Fruit fly (Drosophila melanogaster) whole organism, embryonic: ENCODE measurements around the gene CG43702.

Experiments
- Antp ChIP-seq: fragments of 200-800 bp; sonication (Bioruptor generic); optimal IDR thresholded peaks from 3 replicates; lab custom pipeline; 2016; ENCODE audit warnings: missing biosample characterization, missing genetic modification characterization
- Atf-2 ChIP-seq: fragments of 200-800 bp; sonication (Bioruptor generic); optimal IDR thresholded peaks from 2 replicates; lab custom pipeline; 2016; ENCODE audit warnings: missing biosample characterization, missing genetic modification characterization
- CG11696 ChIP-seq: fragments of 200-800 bp; sonication (Bioruptor generic); IDR thresholded peaks from 2 replicates; pipeline ENCODE4 v1.3.6; 2022; ENCODE audit warnings: missing biosample characterization, missing genetic modification characterization
- CG12659 ChIP-seq: fragments of 200-800 bp; sonication (Bioruptor generic); optimal IDR thresholded peaks from 3 replicates; lab custom pipeline; 2017; ENCODE audit warnings: mild to moderate bottlenecking, missing biosample characterization, missing genetic modification reagents, missing genetic modification characterization
- CG12744 ChIP-seq: fragments of 200-800 bp; sonication (Bioruptor generic); optimal IDR thresholded peaks from 2 replicates; lab custom pipeline; 2016; ENCODE audit warnings: missing biosample characterization, missing genetic modification characterization
- CG14710 ChIP-seq: fragments of 200-800 bp; sonication (Bioruptor generic); optimal IDR thresholded peaks from 3 replicates; lab custom pipeline; 2019; ENCODE audit warnings: missing biosample characterization, mild to moderate bottlenecking, missing genetic modification characterization, moderate library complexity
- CG17802 ChIP-seq: fragments of 200-800 bp; sonication (Bioruptor generic); optimal IDR thresholded peaks from 2 replicates; lab custom pipeline; 2018; ENCODE audit warnings: missing biosample characterization, mild to moderate bottlenecking, missing genetic modification characterization, moderate library complexity
- CG2875 ChIP-seq: fragments of 200-800 bp; sonication (Bioruptor generic); optimal IDR thresholded peaks from 2 replicates; lab custom pipeline; 2017; ENCODE audit warnings: missing biosample characterization, mild to moderate bottlenecking, missing genetic modification characterization, missing genetic modification reagents
- CG2889 ChIP-seq: fragments of 200-800 bp; sonication (Bioruptor generic); IDR thresholded peaks from 3 replicates; pipeline ENCODE4 v1.3.6; 2022; ENCODE audit warnings: missing biosample characterization, missing genetic modification characterization
- CG31388 ChIP-seq: fragments of 200-800 bp; sonication (Bioruptor generic); optimal IDR thresholded peaks from 2 replicates; lab custom pipeline; 2016; ENCODE audit warnings: missing biosample characterization, missing genetic modification characterization
- CG34224 ChIP-seq: fragments of 200-800 bp; sonication (Bioruptor generic); IDR thresholded peaks from 3 replicates; pipeline ENCODE4 v1.3.6; 2022; ENCODE audit warnings: missing biosample characterization, missing genetic modification characterization; ENCODE audit not compliant: partially characterized antibody
- CG34422 ChIP-seq: fragments of 200-800 bp; sonication (Bioruptor generic); IDR thresholded peaks from 3 replicates; pipeline ENCODE4 v1.3.6; 2022; ENCODE audit warnings: missing biosample characterization, missing genetic modification characterization
- CG3838 ChIP-seq: fragments of 200-800 bp; sonication (Bioruptor generic); optimal IDR thresholded peaks from 3 replicates; lab custom pipeline; 2016; ENCODE audit warnings: missing biosample characterization, missing genetic modification characterization
- CG4707 ChIP-seq: fragments of 200-800 bp; sonication (Bioruptor generic); optimal IDR thresholded peaks from 2 replicates; lab custom pipeline; 2018; ENCODE audit warnings: missing biosample characterization, mild to moderate bottlenecking, missing genetic modification characterization, moderate library complexity
- CG4730 ChIP-seq: fragments of 200-800 bp; sonication (Bioruptor generic); IDR thresholded peaks from 2 replicates; pipeline ENCODE4 v1.3.6; 2022; ENCODE audit warnings: missing biosample characterization, missing genetic modification characterization
- CG5180 ChIP-seq: fragments of 200-800 bp; sonication (Bioruptor generic); optimal IDR thresholded peaks from 3 replicates; lab custom pipeline; 2017; ENCODE audit warnings: missing biosample characterization, missing genetic modification characterization, mild to moderate bottlenecking, moderate library complexity, missing genetic modification reagents
- CG6175 ChIP-seq: fragments of 200-800 bp; sonication (Bioruptor generic); IDR thresholded peaks from 3 replicates; pipeline ENCODE4 v1.3.6; 2022; ENCODE audit warnings: missing biosample characterization, missing genetic modification characterization
- CG6654 ChIP-seq: fragments of 200-800 bp; sonication (Bioruptor generic); optimal IDR thresholded peaks from 2 replicates; lab custom pipeline; 2017; ENCODE audit warnings: missing biosample characterization, mild to moderate bottlenecking, missing genetic modification characterization
- CG8290 ChIP-seq, 3 experiments: fragments of 200-800 bp; sonication (Bioruptor generic); optimal IDR thresholded peaks; 2 replicates each; lab custom pipeline; 2016 to 2019; ENCODE audit warnings: missing biosample characterization in 3 of 3, missing genetic modification characterization in 3 of 3, mild to moderate bottlenecking in 2 of 3, moderate library complexity in 1 of 3
- CTCF ChIP-seq: fragments of 200-800 bp; sonication (Bioruptor generic); optimal IDR thresholded peaks from 2 replicates; lab custom pipeline; 2017; ENCODE audit warnings: missing biosample characterization, mild to moderate bottlenecking, missing genetic modification characterization, moderate library complexity
- CkIIα-i1 ChIP-seq: fragments of 200-800 bp; sonication (Bioruptor generic); IDR thresholded peaks from 2 replicates; pipeline ENCODE4 v1.3.6; 2022; ENCODE audit warnings: missing biosample characterization, missing genetic modification characterization
- D ChIP-seq, 2 experiments: fragments of 200-800 bp in 1 of 2; fragments of >200 bp in 1 of 2; sonication (Bioruptor generic) in 1 of 2; optimal IDR thresholded peaks; 2 replicates in 1 of 2; 3 replicates in 1 of 2; lab custom pipeline; 2017; ENCODE audit warnings: mild to moderate bottlenecking in 1 of 2, missing biosample characterization in 1 of 2, missing genetic modification characterization in 1 of 2, missing genetic modification reagents in 1 of 2
- Dp ChIP-seq: fragments of 200-800 bp; sonication (Bioruptor generic); optimal IDR thresholded peaks from 2 replicates; lab custom pipeline; 2018; ENCODE audit warnings: missing biosample characterization, mild to moderate bottlenecking, missing genetic modification characterization, moderate library complexity
- E2f2 ChIP-seq: fragments of 200-800 bp; sonication (Bioruptor generic); IDR thresholded peaks from 2 replicates; pipeline ENCODE4 v1.3.6; 2022; ENCODE audit warnings: missing biosample characterization, missing genetic modification characterization
- ERR ChIP-seq: fragments of 200-800 bp; sonication (Bioruptor generic); optimal IDR thresholded peaks from 2 replicates; lab custom pipeline; 2016; ENCODE audit warnings: missing biosample characterization, missing genetic modification characterization
- Hmx ChIP-seq: fragments of 200-800 bp; sonication (Bioruptor generic); optimal IDR thresholded peaks from 2 replicates; lab custom pipeline; 2016; ENCODE audit warnings: missing biosample characterization, missing genetic modification characterization
- MBD-R2 ChIP-seq: fragments of 200-800 bp; sonication (Bioruptor generic); IDR thresholded peaks from 2 replicates; pipeline ENCODE4 v1.3.6; 2022; ENCODE audit warnings: missing biosample characterization, missing genetic modification characterization
- Optix ChIP-seq: fragments of 200-800 bp; sonication (Bioruptor generic); IDR thresholded peaks from 3 replicates; pipeline ENCODE4 v1.3.6; 2022; ENCODE audit warnings: missing biosample characterization, missing genetic modification characterization
- Pdp1 ChIP-seq, 2 experiments: fragments of 200-800 bp; sonication (Bioruptor generic); optimal IDR thresholded peaks; 3 replicates each; lab custom pipeline; 2016; ENCODE audit warnings: missing biosample characterization in 2 of 2, missing genetic modification characterization in 2 of 2, mild to moderate bottlenecking in 1 of 2, moderate library complexity in 1 of 2
- Rfx ChIP-seq: fragments of 200-800 bp; sonication (Bioruptor generic); IDR thresholded peaks from 2 replicates; pipeline ENCODE4 v1.3.6; 2022; ENCODE audit warnings: missing biosample characterization, missing genetic modification characterization
- Side ChIP-seq: fragments of 200-800 bp; sonication (Bioruptor generic); optimal IDR thresholded peaks from 2 replicates; lab custom pipeline; 2016; ENCODE audit warnings: missing biosample characterization, missing genetic modification characterization
- ac ChIP-seq: fragments of 200-800 bp; sonication (Bioruptor generic); optimal IDR thresholded peaks from 3 replicates; lab custom pipeline; 2017; ENCODE audit warnings: missing biosample characterization, mild to moderate bottlenecking, missing genetic modification characterization
- ato ChIP-seq: fragments of 200-800 bp; sonication (Bioruptor generic); IDR thresholded peaks from 2 replicates; pipeline ENCODE4 v1.3.6; 2022; ENCODE audit warnings: missing biosample characterization, missing genetic modification characterization; ENCODE audit not compliant: partially characterized antibody
- cad ChIP-seq: fragments of >200 bp; optimal IDR thresholded peaks from 2 replicates; lab custom pipeline; 2017; ENCODE audit warnings: missing biosample characterization, missing genetic modification characterization
- cato ChIP-seq: fragments of 200-800 bp; sonication (Bioruptor generic); optimal IDR thresholded peaks from 2 replicates; lab custom pipeline; 2016; ENCODE audit warnings: missing biosample characterization, missing genetic modification characterization, borderline replicate concordance
- gsb-n ChIP-seq: fragments of 200-800 bp; sonication (Bioruptor generic); optimal IDR thresholded peaks from 3 replicates; lab custom pipeline; 2018; ENCODE audit warnings: missing biosample characterization, mild to moderate bottlenecking, missing genetic modification characterization
- jing ChIP-seq: fragments of 200-800 bp; sonication (Bioruptor generic); optimal IDR thresholded peaks from 2 replicates; lab custom pipeline; 2018; ENCODE audit warnings: missing biosample characterization, mild to moderate bottlenecking, missing genetic modification characterization
- lola ChIP-seq, 3 experiments: fragments of >200 bp in 2 of 3; fragments of 200-800 bp in 1 of 3; sonication (Bioruptor generic) in 1 of 3; optimal IDR thresholded peaks; 2 replicates each; lab custom pipeline; 2017 to 2019; ENCODE audit warnings: missing biosample characterization in 3 of 3, missing genetic modification characterization in 3 of 3, mild to moderate bottlenecking in 1 of 3, moderate library complexity in 1 of 3
- odd ChIP-seq: fragments of 200-800 bp; sonication (Bioruptor generic); optimal IDR thresholded peaks from 2 replicates; lab custom pipeline; 2017; ENCODE audit warnings: missing biosample characterization, mild to moderate bottlenecking, missing genetic modification characterization
- pho ChIP-seq: fragments of 200-800 bp; sonication (Bioruptor generic); optimal IDR thresholded peaks from 2 replicates; lab custom pipeline; 2016; ENCODE audit warnings: missing biosample characterization, missing genetic modification characterization
- sd ChIP-seq: fragments of 200-800 bp; sonication (Bioruptor generic); optimal IDR thresholded peaks from 3 replicates; lab custom pipeline; 2018; ENCODE audit warnings: missing biosample characterization, mild to moderate bottlenecking, missing genetic modification characterization, moderate library complexity
- shn ChIP-seq: fragments of 200-800 bp; sonication (Bioruptor generic); optimal IDR thresholded peaks from 3 replicates; lab custom pipeline; 2016; ENCODE audit warnings: missing biosample characterization, missing genetic modification characterization
- sima ChIP-seq: fragments of 200-800 bp; sonication (Bioruptor generic); optimal IDR thresholded peaks from 2 replicates; lab custom pipeline; 2016; ENCODE audit warnings: missing biosample characterization, missing genetic modification characterization
- sna ChIP-seq: fragments of 200-800 bp; sonication (Bioruptor generic); IDR thresholded peaks from 2 replicates; pipeline ENCODE4 v1.3.6; 2022; ENCODE audit warnings: missing biosample characterization, missing genetic modification characterization; ENCODE audit not compliant: partially characterized antibody
- ssp ChIP-seq: fragments of 200-800 bp; sonication (Bioruptor generic); IDR thresholded peaks from 2 replicates; pipeline ENCODE4 v1.3.6; 2022; ENCODE audit warnings: missing biosample characterization, missing genetic modification characterization
- tx ChIP-seq: fragments of 200-800 bp; sonication (Bioruptor generic); optimal IDR thresholded peaks from 2 replicates; lab custom pipeline; 2016; ENCODE audit warnings: missing biosample characterization, missing genetic modification characterization
- zen ChIP-seq: fragments of 200-800 bp; sonication (Bioruptor generic); optimal IDR thresholded peaks from 3 replicates; lab custom pipeline; 2018; ENCODE audit warnings: missing biosample characterization, mild to moderate bottlenecking, missing genetic modification characterization, moderate library complexity
- zfh2 ChIP-seq: fragments of 200-800 bp; sonication (Bioruptor generic); optimal IDR thresholded peaks from 2 replicates; lab custom pipeline; 2016; ENCODE audit warnings: missing biosample characterization, missing genetic modification characterization

CG43702 gene

dm6 chr3L:21317416-21318259 is 19.2 kb downstream of the CG43702 start, which contains the start of gene Pc (continued):
- TF ChIP-seq shn (GFP tag; lab: Kevin White, UChicago), result no peak
- TF ChIP-seq CG11696 (GFP tag; lab: Robert Waterston, UW), result no peak
- no peak for TF ChIP-seq CG6654 (GFP tag; lab: Kevin White, UChicago)
- no peak for TF ChIP-seq CG4707 (GFP tag; lab: Kevin White, UChicago)
- TF ChIP-seq sd (tag; lab: Kevin White, UChicago), result no peak
- peak; percentile 82 for TF ChIP-seq CG12659
- TF ChIP-seq ERR, result no peak
- no peak for TF ChIP-seq jing (GFP tag; lab: Kevin White, UChicago)
- peak; percentile 66 for TF ChIP-seq Dp (GFP tag; lab: Kevin White, UChicago)
- peak; percentile 39 for TF ChIP-seq pho (GFP tag; lab: Kevin White, UChicago)
- no peak for TF ChIP-seq CG31388 (GFP tag; lab: Kevin White, UChicago)
- no peak for TF ChIP-seq CG2889 (GFP tag; lab: Robert Waterston, UW)
- TF ChIP-seq Atf-2 (GFP tag; lab: Kevin White, UChicago), result no peak
- no peak for TF ChIP-seq Hmx (GFP tag; lab: Kevin White, UChicago)
- no peak for TF ChIP-seq cato (GFP tag; lab: Kevin White, UChicago)
- peak; percentile 23 for TF ChIP-seq gsb-n (tag; lab: Kevin White, UChicago)
- peak in 1 of 3 experiments; percentile 20 for TF ChIP-seq lola (GFP tag; optimal IDR thresholded peaks at IDR 0.05; lab: Kevin White, UChicago)
- TF ChIP-seq sima, result peak; percentile 34
- no peak for TF ChIP-seq Pdp1 (GFP tag; optimal IDR thresholded peaks at IDR 0.05; lab: Kevin White, UChicago)
- TF ChIP-seq E2f2, result peak; percentile 64
- TF ChIP-seq CG5180 (GFP tag; lab: Kevin White, UChicago), result no peak
- peak; percentile 72 for TF ChIP-seq CTCF (GFP tag; lab: Kevin White, UChicago)
- TF ChIP-seq zen (tag; lab: Kevin White, UChicago), result peak; percentile 78
- peak; percentile 80 for TF ChIP-seq MBD-R2 (GFP tag; lab: Robert Waterston, UW)
- peak; percentile 8 for TF ChIP-seq CG17802 (tag; lab: Kevin White, UChicago)
- TF ChIP-seq CG12744 (GFP tag; lab: Kevin White, UChicago), result no peak
- peak; percentile 79 for TF ChIP-seq CG34224 (GFP tag; lab: Robert Waterston, UW)
- TF ChIP-seq Optix, result no peak
- no peak for TF ChIP-seq Antp
- TF ChIP-seq ato (GFP tag; lab: Robert Waterston, UW), result peak; percentile 72; the same call in 1 of the 2 replicates
- peak; percentile 43 for TF ChIP-seq D (optimal IDR thresholded peaks at IDR 0.05; lab: Kevin White, UChicago)
- TF ChIP-seq D (GFP tag; optimal IDR thresholded peaks at IDR 0.05; lab: Kevin White, UChicago), result no peak
- TF ChIP-seq zfh2 (GFP tag; lab: Kevin White, UChicago), result peak; percentile 0
- no peak for TF ChIP-seq CG3838
- no peak for TF ChIP-seq CG4730 (GFP tag; lab: Robert Waterston, UW)
- no peak for TF ChIP-seq CG6175
- no peak for TF ChIP-seq Side (GFP tag; lab: Kevin White, UChicago)
- TF ChIP-seq CkIIα-i1 (GFP tag; lab: Robert Waterston, UW), result 0 out of 2 replicates have a peak, but pooled peaks have one; percentile 13
- TF ChIP-seq CG2875 (GFP tag; lab: Kevin White, UChicago), result no peak
- no peak for TF ChIP-seq tx (GFP tag; lab: Kevin White, UChicago)
- TF ChIP-seq ssp (GFP tag; lab: Robert Waterston, UW), result 0 out of 2 replicates have a peak, but pooled peaks have one; percentile 12
- TF ChIP-seq cad (GFP tag; lab: Kevin White, UChicago), result peak; percentile 40
- TF ChIP-seq Rfx (GFP tag; lab: Robert Waterston, UW), result peak; percentile 43
- TF ChIP-seq sna, result peak; percentile 53; the same call in 1 of the 2 replicates
- no peak for TF ChIP-seq ac (GFP tag; lab: Kevin White, UChicago)
- TF ChIP-seq CG34422 (GFP tag; lab: Robert Waterston, UW), result peak; percentile 51; the same call in 1 of the 3 replicates
- TF ChIP-seq odd (GFP tag; lab: Kevin White, UChicago), result no peak
- TF ChIP-seq CG14710 (tag; lab: Kevin White, UChicago), result peak; percentile 74
- TF ChIP-seq CG8290 (GFP tag; optimal IDR thresholded peaks at IDR 0.05; lab: Kevin White, UChicago), result peak; percentile 13
- TF ChIP-seq CG8290 (tag; optimal IDR thresholded peaks at IDR 0.05; lab: Kevin White, UChicago), result peak in 1 of 2 experiments; percentile 78
